Fruit fly (Drosophila melanogaster): ENCODE results near the gene brk.
A peak's percentile ranks its signal among the peaks of the same experiment; 100 is the strongest.

The brk gene

dm6 chrX:7339610-7340326 lies 32.0 kb downstream of the brk start (continued):
- no peak for TF ChIP-seq Dip3 (GFP tag; optimal IDR thresholded peaks at IDR 0.05)
- no peak for TF ChIP-seq CG10565 (GFP tag; optimal IDR thresholded peaks at IDR 0.05)
- TF ChIP-seq Pdp1 (GFP tag; optimal IDR thresholded peaks at IDR 0.05) = peak in 1 of 2 experiments; percentile 93
- peak; percentile 21 for TF ChIP-seq sqz (GFP tag; optimal IDR thresholded peaks at IDR 0.05)
- no peak for TF ChIP-seq CG1647 (GFP tag; optimal IDR thresholded peaks at IDR 0.05)
- TF ChIP-seq luna (GFP tag; optimal IDR thresholded peaks at IDR 0.05) = no peak
- TF ChIP-seq CG17568 (GFP tag; optimal IDR thresholded peaks at IDR 0.05) = no peak
- TF ChIP-seq CG14965 (GFP tag; optimal IDR thresholded peaks at IDR 0.05; ENCODE audit: borderline replicate concordance) = no peak
- TF ChIP-seq gsb-n (tag; optimal IDR thresholded peaks at IDR 0.05) = no peak
- TF ChIP-seq dm (GFP tag; optimal IDR thresholded peaks at IDR 0.05) = peak; percentile 21
- TF ChIP-seq CG4424 (GFP tag; optimal IDR thresholded peaks at IDR 0.05) = no peak
- no peak for TF ChIP-seq tgo (GFP tag; IDR thresholded peaks at IDR 0.05)
- TF ChIP-seq peb (GFP tag; IDR thresholded peaks at IDR 0.05) = no peak
- no peak for TF ChIP-seq CG17829 (tag; optimal IDR thresholded peaks at IDR 0.05)
- TF ChIP-seq ro (GFP tag; IDR thresholded peaks at IDR 0.05) = no peak
- TF ChIP-seq Kr (GFP tag; optimal IDR thresholded peaks at IDR 0.05) = no peak
- TF ChIP-seq TFAM (GFP tag; optimal IDR thresholded peaks at IDR 0.05) = no peak
- no peak for TF ChIP-seq disco-r (GFP tag; optimal IDR thresholded peaks at IDR 0.05)
- TF ChIP-seq CG1602 (GFP tag; optimal IDR thresholded peaks at IDR 0.05) = no peak
- TF ChIP-seq Abd-B (GFP tag; optimal IDR thresholded peaks at IDR 0.05) = peak; percentile 6
- TF ChIP-seq CG13775 (GFP tag; optimal IDR thresholded peaks at IDR 0.05) = no peak
- no peak for TF ChIP-seq CG8359 (GFP tag; optimal IDR thresholded peaks at IDR 0.05; ENCODE audit: borderline replicate concordance)
- TF ChIP-seq H2.0 (GFP tag; IDR thresholded peaks at IDR 0.05) = no peak
- no peak for TF ChIP-seq CG16815 (GFP tag; optimal IDR thresholded peaks at IDR 0.05)
- no peak for TF ChIP-seq CG11695 (GFP tag; IDR thresholded peaks at IDR 0.05)
- TF ChIP-seq CG8924 (tag; optimal IDR thresholded peaks at IDR 0.05) = no peak
- no peak for TF ChIP-seq Fer1 (GFP tag; optimal IDR thresholded peaks at IDR 0.05)
- no peak for TF ChIP-seq ci (GFP tag; IDR thresholded peaks at IDR 0.05)
- TF ChIP-seq Sry-δ (GFP tag; optimal IDR thresholded peaks at IDR 0.05) = no peak
- no peak for TF ChIP-seq CG8281 (tag; optimal IDR thresholded peaks at IDR 0.05)
- no peak for TF ChIP-seq CG1603 (tag; optimal IDR thresholded peaks at IDR 0.05)
- TF ChIP-seq tll (GFP tag; optimal IDR thresholded peaks at IDR 0.05) = no peak
- peak; percentile 6 for TF ChIP-seq kni (GFP tag; optimal IDR thresholded peaks at IDR 0.05)
- peak; percentile 50 for TF ChIP-seq CG4360 (GFP tag; IDR thresholded peaks at IDR 0.05)
- no peak for TF ChIP-seq sug (tag; optimal IDR thresholded peaks at IDR 0.05)
- no peak for TF ChIP-seq lola (GFP tag; optimal IDR thresholded peaks at IDR 0.05)
- TF ChIP-seq CG6654 (GFP tag; optimal IDR thresholded peaks at IDR 0.05) = peak; percentile 98
- no peak for TF ChIP-seq Dp (GFP tag; optimal IDR thresholded peaks at IDR 0.05)
- TF ChIP-seq CG2116 (GFP tag; optimal IDR thresholded peaks at IDR 0.05) = no peak
- TF ChIP-seq Hey (tag; optimal IDR thresholded peaks at IDR 0.05) = no peak
- no peak for TF ChIP-seq dan (GFP tag; IDR thresholded peaks at IDR 0.05)
- no peak for TF ChIP-seq wek (GFP tag; optimal IDR thresholded peaks at IDR 0.05)
- no peak for TF ChIP-seq CG2199 (GFP tag; IDR thresholded peaks at IDR 0.05)
- TF ChIP-seq z (GFP tag; IDR thresholded peaks at IDR 0.05) = no peak
- no peak for TF ChIP-seq D (optimal IDR thresholded peaks at IDR 0.05)
- no peak for TF ChIP-seq D (GFP tag; optimal IDR thresholded peaks at IDR 0.05)
